Fruit fly (Drosophila melanogaster) whole organism, adult: Measurements from ENCODE around the gene SclA.

Experiments
- CG11617 ChIP-seq: fragments of 200-800 bp; sonication (Bioruptor generic); optimal IDR thresholded peaks from 2 replicates; lab custom pipeline; 2017; ENCODE audit warnings: mild to moderate bottlenecking, missing biosample characterization, missing genetic modification reagents, missing genetic modification characterization
- Crg-1 ChIP-seq: fragments of 200-800 bp; sonication (Bioruptor generic); optimal IDR thresholded peaks from 2 replicates; lab custom pipeline; 2016; ENCODE audit warnings: missing biosample characterization, missing genetic modification characterization
- ovo ChIP-seq: fragments of 200-800 bp; sonication (Bioruptor generic); optimal IDR thresholded peaks from 2 replicates; lab custom pipeline; 2016; ENCODE audit warnings: missing biosample characterization, missing genetic modification characterization
- pad ChIP-seq: fragments of 200-800 bp; sonication (Bioruptor generic); optimal IDR thresholded peaks from 3 replicates; lab custom pipeline; 2017; ENCODE audit warnings: missing biosample characterization, missing genetic modification characterization, mild to moderate bottlenecking, moderate library complexity, missing genetic modification reagents
- toe ChIP-seq: fragments of 200-800 bp; sonication (Bioruptor generic); optimal IDR thresholded peaks from 2 replicates; lab custom pipeline; 2016; ENCODE audit warnings: missing biosample characterization, missing genetic modification characterization

- TF ChIP-seq Crg-1 (GFP tag; lab: Kevin White, UChicago) (no peak), pad (GFP tag; lab: Kevin White, UChicago) (no peak), CG11617 (GFP tag; lab: Kevin White, UChicago) (no peak), ovo (GFP tag; lab: Kevin White, UChicago) (no peak), toe (GFP tag; lab: Kevin White, UChicago) (no peak)
Observed at dm6 chr2L:16816750-16817087, 21.1 kb upstream of the SclA start.
